Worm (Caenorhabditis elegans) whole organism, L3 larva: ENCODE measurements around the gene tnc-2.

ENCODE experiments used
- ceh-16 ChIP-seq: sonication (generic microtip); optimal IDR thresholded peaks from 2 replicates; lab custom pipeline; 2017; ENCODE audit warnings: missing biosample characterization, missing genetic modification characterization
- sea-2 ChIP-seq: fragments of 150-350 bp; sonication (generic microtip); optimal IDR thresholded peaks from 4 replicates; lab custom pipeline; 2014; ENCODE audit warnings: missing biosample characterization, missing genetic modification reagents, missing genetic modification characterization
- unc-39 ChIP-seq: sonication (generic microtip); optimal IDR thresholded peaks from 4 replicates; lab custom pipeline; 2017; ENCODE audit warnings: missing biosample characterization, missing genetic modification characterization
- ztf-11 ChIP-seq: fragments of 150-350 bp; optimal IDR thresholded peaks from 2 replicates; lab custom pipeline; 2014; ENCODE audit warnings: missing biosample characterization, missing genetic modification characterization

DNA sequence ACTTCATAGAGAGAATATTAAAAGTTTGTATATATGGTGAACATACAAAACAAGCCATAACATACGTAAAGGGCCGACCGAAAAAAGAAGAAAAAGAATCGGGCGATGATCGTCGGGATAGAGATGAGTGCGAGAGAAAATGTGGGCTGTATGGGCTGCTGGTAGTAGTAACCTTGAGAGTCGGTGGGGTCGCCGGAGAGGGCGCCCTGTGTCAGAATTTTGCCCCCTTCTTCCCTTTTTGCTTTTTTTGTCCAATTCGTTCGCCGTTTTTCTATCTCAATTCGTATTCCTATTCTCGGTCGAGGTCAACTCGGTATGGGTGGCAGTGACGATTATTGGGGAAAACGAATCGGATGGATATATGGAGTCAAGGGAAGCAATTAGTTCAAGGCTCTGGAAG lies 39.3 kb downstream of the tnc-2 start:
- TF ChIP-seq sea-2 (no peak), ceh-16 (tag; lab: Kevin White, UChicago) (no peak), ztf-11 (tag; lab: Kevin White, UChicago) (no peak), unc-39 (tag; lab: Kevin White, UChicago) (no peak)
